Worm (Caenorhabditis elegans) whole organism, L4 larva: ENCODE data around the gene C33F10.4.

ENCODE experiments used
- F37D6.2 ChIP-seq: sonication (generic microtip); optimal IDR thresholded peaks from 2 replicates; lab custom pipeline; 2016; ENCODE audit warnings: mild to moderate bottlenecking, missing genetic modification characterization, missing compliant biosample characterization
- R02D3.7 ChIP-seq: fragments of 150-350 bp; sonication (generic microtip); optimal IDR thresholded peaks from 3 replicates; lab custom pipeline; 2014; ENCODE audit warnings: missing biosample characterization, missing genetic modification characterization
- daf-12 ChIP-seq: fragments of 150-350 bp; optimal IDR thresholded peaks from 2 replicates; lab custom pipeline; 2014; ENCODE audit warnings: missing biosample characterization, missing genetic modification reagents, missing genetic modification characterization
- lin-13 ChIP-seq: fragments of 150-350 bp; optimal IDR thresholded peaks from 2 replicates; lab custom pipeline; 2014; ENCODE audit warnings: missing biosample characterization, missing genetic modification reagents, missing genetic modification characterization
- lin-39 ChIP-seq: fragments of 150-350 bp; optimal IDR thresholded peaks from 2 replicates; lab custom pipeline; 2014; ENCODE audit warnings: missing biosample characterization, missing genetic modification reagents, missing genetic modification characterization
- mep-1 ChIP-seq: fragments of 150-350 bp; sonication (generic microtip); optimal IDR thresholded peaks from 3 replicates; lab custom pipeline; 2014; ENCODE audit warnings: missing biosample characterization, missing genetic modification characterization

- TF ChIP-seq daf-12 (tag; lab: Kevin White, UChicago) (no peak), lin-39 (tag; lab: Kevin White, UChicago) (no peak), F37D6.2 (tag; lab: Kevin White, UChicago) (no peak), mep-1 (tag; lab: Kevin White, UChicago) (no peak), R02D3.7 (tag; lab: Kevin White, UChicago) (no peak), lin-13 (GFP tag; lab: Kevin White, UChicago) (no peak)
Measured at ce11 chrII:4749581-4749980, 46.0 kb upstream of the C33F10.4 start, which contains the start of gene F41C3.2.
